Worm (Caenorhabditis elegans) whole organism, L4 larva: ENCODE measurements around the gene acdh-12.

Source experiments
- aly-2 ChIP-seq: sonication (generic microtip); optimal IDR thresholded peaks from 2 replicates; lab custom pipeline; 2018; ENCODE audit warnings: missing biosample characterization, missing genetic modification characterization
- attf-4 ChIP-seq: sonication (generic microtip); optimal IDR thresholded peaks from 3 replicates; lab custom pipeline; 2017; ENCODE audit warnings: missing biosample characterization, missing genetic modification characterization
- ceh-82 ChIP-seq: sonication (generic microtip); optimal IDR thresholded peaks from 2 replicates; lab custom pipeline; 2017; ENCODE audit warnings: missing biosample characterization, missing genetic modification characterization
- ctbp-1 ChIP-seq: fragments of 200-800 bp; sonication (Bioruptor generic); IDR thresholded peaks from 2 replicates; pipeline ENCODE4 v1.3.6; 2022; ENCODE audit warnings: missing genetic modification reagents, missing genetic modification characterization, missing compliant biosample characterization
- dve-1 ChIP-seq: sonication (generic microtip); optimal IDR thresholded peaks from 2 replicates; lab custom pipeline; 2017; ENCODE audit warnings: antibody characterized with exemption, mild to moderate bottlenecking, missing genetic modification characterization, missing compliant biosample characterization; ENCODE audit not compliant: insufficient read depth
- fkh-10 ChIP-seq: fragments of 150-350 bp; optimal IDR thresholded peaks from 2 replicates; lab custom pipeline; 2014; ENCODE audit warnings: missing biosample characterization, missing genetic modification reagents, missing genetic modification characterization
- lin-15B ChIP-seq: fragments of 150-350 bp; sonication (generic microtip); optimal IDR thresholded peaks from 3 replicates; lab custom pipeline; 2014; ENCODE audit warnings: missing biosample characterization, missing genetic modification characterization
- lin-38 ChIP-seq: fragments of 200-800 bp; sonication (Bioruptor generic); IDR thresholded peaks from 2 replicates; pipeline ENCODE4 v1.3.6; 2022; ENCODE audit warnings: missing genetic modification reagents, missing genetic modification characterization, missing compliant biosample characterization
- lsy-2 ChIP-seq, 2 experiments: fragments of 150-350 bp in 1 of 2; sonication (generic microtip) in 1 of 2; optimal IDR thresholded peaks; 2 replicates each; lab custom pipeline; 2014 to 2017; ENCODE audit warnings: missing biosample characterization in 2 of 2, missing genetic modification characterization in 2 of 2
- nhr-102 ChIP-seq: sonication (generic microtip); optimal IDR thresholded peaks from 2 replicates; lab custom pipeline; 2016; ENCODE audit warnings: mild to moderate bottlenecking, missing genetic modification characterization, moderate library complexity, missing compliant biosample characterization
- rbr-2 ChIP-seq: sonication (generic microtip); optimal IDR thresholded peaks from 2 replicates; lab custom pipeline; 2016; ENCODE audit warnings: missing genotype, missing genetic modification characterization, missing compliant biosample characterization
- snpc-1.2 ChIP-seq: fragments of 200-800 bp; sonication (Bioruptor generic); IDR thresholded peaks from 2 replicates; pipeline ENCODE4 v1.3.6; 2022; ENCODE audit warnings: missing genetic modification reagents, missing genetic modification characterization, missing compliant biosample characterization
- snpc-4 ChIP-seq: fragments of 150-350 bp; optimal IDR thresholded peaks from 2 replicates; lab custom pipeline; 2014; ENCODE audit warnings: missing biosample characterization, missing genetic modification characterization
- unc-130 ChIP-seq: sonication (generic microtip); optimal IDR thresholded peaks from 2 replicates; lab custom pipeline; 2016; ENCODE audit warnings: missing genetic modification reagents, missing genetic modification characterization, missing compliant biosample characterization

ce11 chrII:7168712-7169111 is 26.7 kb downstream of the acdh-12 start, which contains the start of gene col-36:
- TF ChIP-seq lin-15B (tag; lab: Kevin White, UChicago) (no peak), lsy-2 (tag; optimal IDR thresholded peaks at IDR 0.05; lab: Kevin White, UChicago) (no peak), fkh-10 (GFP tag; lab: Kevin White, UChicago) (no peak), snpc-1.2 (GFP tag; lab: Robert Waterston, UW) (no peak), unc-130 (GFP tag; lab: Kevin White, UChicago) (no peak), attf-4 (tag; lab: Kevin White, UChicago) (no peak), nhr-102 (no peak), lin-38 (GFP tag; lab: Robert Waterston, UW) (no peak), ctbp-1 (GFP tag; lab: Robert Waterston, UW) (no peak), snpc-4 (tag; lab: Kevin White, UChicago) (no peak), dve-1 (tag; lab: Kevin White, UChicago) (no peak), rbr-2 (tag; lab: Kevin White, UChicago) (no peak), aly-2 (tag; lab: Kevin White, UChicago) (no peak), ceh-82 (no peak)
